Fruit fly (Drosophila melanogaster): Measurements from ENCODE around the gene CG15283.

CG15283 gene

dm6 chr2L:14488866-14489462 lies 38.2 kb upstream of the CG15283 start:
- TF ChIP-seq Clk (GFP tag; optimal IDR thresholded peaks at IDR 0.05) (no peak), kay (GFP tag; ENCODE audit: borderline replicate concordance) (peak; percentile 4), cic (GFP tag; optimal IDR thresholded peaks at IDR 0.05) (no peak)

dm6 chr2L:14488083-14488482 lies 37.4 kb upstream of the CG15283 start:
- TF ChIP-seq CG14711 (tag; optimal IDR thresholded peaks at IDR 0.05) (no peak), toe (GFP tag; optimal IDR thresholded peaks at IDR 0.05) (no peak), Clk (GFP tag; optimal IDR thresholded peaks at IDR 0.05) (no peak), Hr96 (GFP tag; optimal IDR thresholded peaks at IDR 0.05) (no peak), pad (GFP tag; optimal IDR thresholded peaks at IDR 0.05) (no peak), kay (GFP tag; ENCODE audit: borderline replicate concordance) (no peak), bab1 (GFP tag; optimal IDR thresholded peaks at IDR 0.05) (no peak), CG7045 (GFP tag; optimal IDR thresholded peaks at IDR 0.05) (no peak), Crg-1 (GFP tag; optimal IDR thresholded peaks at IDR 0.05) (no peak), CG5204 (GFP tag; optimal IDR thresholded peaks at IDR 0.05) (no peak)

dm6 chr2L:14486066-14486753 lies 35.5 kb upstream of the CG15283 start:
- no peak for TF ChIP-seq ovo (GFP tag; optimal IDR thresholded peaks at IDR 0.05)
- no peak for TF ChIP-seq pad (GFP tag; optimal IDR thresholded peaks at IDR 0.05)
- TF ChIP-seq toe (GFP tag; optimal IDR thresholded peaks at IDR 0.05) = no peak
- TF ChIP-seq CG14711 (tag; optimal IDR thresholded peaks at IDR 0.05) = no peak
- TF ChIP-seq CG12768 (GFP tag; optimal IDR thresholded peaks at IDR 0.05) = no peak
- TF ChIP-seq Mnt (GFP tag; optimal IDR thresholded peaks at IDR 0.05) = no peak
- no peak for TF ChIP-seq CG1620 (GFP tag; optimal IDR thresholded peaks at IDR 0.05)
- TF ChIP-seq CG5204 (GFP tag; optimal IDR thresholded peaks at IDR 0.05) = no peak

- TF ChIP-seq Mnt (GFP tag; optimal IDR thresholded peaks at IDR 0.05) (no peak), cic (GFP tag; optimal IDR thresholded peaks at IDR 0.05) (no peak), CG7045 (GFP tag; optimal IDR thresholded peaks at IDR 0.05) (no peak), CG7101 (tag; optimal IDR thresholded peaks at IDR 0.05) (no peak), CG14711 (tag; optimal IDR thresholded peaks at IDR 0.05) (no peak), CG12768 (GFP tag; optimal IDR thresholded peaks at IDR 0.05) (no peak), cnc (optimal IDR thresholded peaks at IDR 0.05) (no peak), pad (GFP tag; optimal IDR thresholded peaks at IDR 0.05) (no peak), ovo (GFP tag; optimal IDR thresholded peaks at IDR 0.05) (no peak), Crg-1 (GFP tag; optimal IDR thresholded peaks at IDR 0.05) (no peak), bab1 (GFP tag; optimal IDR thresholded peaks at IDR 0.05) (no peak), Clk (GFP tag; optimal IDR thresholded peaks at IDR 0.05) (no peak), CG5204 (GFP tag; optimal IDR thresholded peaks at IDR 0.05) (no peak), CG1620 (GFP tag; optimal IDR thresholded peaks at IDR 0.05) (no peak), tj (GFP tag; optimal IDR thresholded peaks at IDR 0.05) (no peak)
These were observed 34.1 kb upstream of the CG15283 start for dm6 chr2L:14484872-14485271.

dm6 chr2L:14483878-14484282 lies 33.2 kb upstream of the CG15283 start:
- TF ChIP-seq cnc (optimal IDR thresholded peaks at IDR 0.05) (no peak), CG12768 (GFP tag; optimal IDR thresholded peaks at IDR 0.05) (no peak), Clk (GFP tag; optimal IDR thresholded peaks at IDR 0.05) (no peak), Mnt (GFP tag; optimal IDR thresholded peaks at IDR 0.05) (no peak), CG14711 (tag; optimal IDR thresholded peaks at IDR 0.05) (no peak), CG11617 (GFP tag; optimal IDR thresholded peaks at IDR 0.05) (no peak), ovo (GFP tag; optimal IDR thresholded peaks at IDR 0.05) (no peak)

dm6 chr2L:14483395-14483794 lies 32.7 kb upstream of the CG15283 start:
- TF ChIP-seq cnc (optimal IDR thresholded peaks at IDR 0.05) = no peak
- TF ChIP-seq bab1 (GFP tag; optimal IDR thresholded peaks at IDR 0.05) = no peak
- TF ChIP-seq pad (GFP tag; optimal IDR thresholded peaks at IDR 0.05) = no peak
- TF ChIP-seq cic (GFP tag; optimal IDR thresholded peaks at IDR 0.05) = no peak
- TF ChIP-seq CG7101 (tag; optimal IDR thresholded peaks at IDR 0.05) = no peak
- TF ChIP-seq ovo (GFP tag; optimal IDR thresholded peaks at IDR 0.05) = no peak
- TF ChIP-seq CG1620 (GFP tag; optimal IDR thresholded peaks at IDR 0.05) = no peak
- TF ChIP-seq CG7045 (GFP tag; optimal IDR thresholded peaks at IDR 0.05) = no peak
- TF ChIP-seq Clk (GFP tag; optimal IDR thresholded peaks at IDR 0.05) = no peak
- TF ChIP-seq Hr96 (GFP tag; optimal IDR thresholded peaks at IDR 0.05) = no peak
- no peak for TF ChIP-seq CG14711 (tag; optimal IDR thresholded peaks at IDR 0.05)
- TF ChIP-seq tj (GFP tag; optimal IDR thresholded peaks at IDR 0.05) = no peak

dm6 chr2L:14478864-14479263 lies 28.1 kb upstream of the CG15283 start:
- TF ChIP-seq CG1620 (GFP tag; optimal IDR thresholded peaks at IDR 0.05) = no peak
- no peak for TF ChIP-seq ovo (GFP tag; optimal IDR thresholded peaks at IDR 0.05)
- no peak for TF ChIP-seq Clk (GFP tag; optimal IDR thresholded peaks at IDR 0.05)
- TF ChIP-seq pad (GFP tag; optimal IDR thresholded peaks at IDR 0.05) = no peak
- no peak for TF ChIP-seq tj (GFP tag; optimal IDR thresholded peaks at IDR 0.05)
- no peak for TF ChIP-seq CG11617 (GFP tag; optimal IDR thresholded peaks at IDR 0.05)
- TF ChIP-seq CG5204 (GFP tag; optimal IDR thresholded peaks at IDR 0.05) = no peak
- TF ChIP-seq cnc (optimal IDR thresholded peaks at IDR 0.05) = no peak
- TF ChIP-seq CG7101 (tag; optimal IDR thresholded peaks at IDR 0.05) = no peak
- TF ChIP-seq Hr96 (GFP tag; optimal IDR thresholded peaks at IDR 0.05) = no peak
- no peak for TF ChIP-seq kay (GFP tag; ENCODE audit: borderline replicate concordance)
- no peak for TF ChIP-seq cic (GFP tag; optimal IDR thresholded peaks at IDR 0.05)
- no peak for TF ChIP-seq CG14711 (tag; optimal IDR thresholded peaks at IDR 0.05)
- TF ChIP-seq CG7045 (GFP tag; optimal IDR thresholded peaks at IDR 0.05) = no peak
- no peak for TF ChIP-seq toe (GFP tag; optimal IDR thresholded peaks at IDR 0.05)
- no peak for TF ChIP-seq Mnt (GFP tag; optimal IDR thresholded peaks at IDR 0.05)
